Worm (Caenorhabditis elegans) whole organism, dauer: Measurements from ENCODE around the gene B0222.15.

Source experiments
- unc-62 ChIP-seq: sonication (generic microtip); optimal IDR thresholded peaks from 2 replicates; lab custom pipeline; 2017; ENCODE audit warnings: missing biosample characterization, missing genetic modification reagents, missing genetic modification characterization

Gene B0222.15

ce11 chrV:9156679-9157078 lies at the start of gene B0222.15:
Gene B0222.15 (minus strand): TSS chrV:9156779.
- TF ChIP-seq unc-62 (GFP tag; lab: Kevin White, UChicago), result no peak

ce11 chrV:9202710-9203109 lies 46.1 kb upstream of the B0222.15 start, which contains the start of gene asp-2:
Gene asp-2 (plus strand): TSS chrV:9203077.
- no peak for TF ChIP-seq unc-62 (GFP tag; lab: Kevin White, UChicago)

ce11 chrV:9198887-9199286 lies 42.3 kb upstream of the B0222.15 start, which contains the start of gene str-177:
Gene str-177 (minus strand): TSS chrV:9198987.
- TF ChIP-seq unc-62 (GFP tag; lab: Kevin White, UChicago), result no peak

- no peak for TF ChIP-seq unc-62 (GFP tag; lab: Kevin White, UChicago)
Measured at ce11 chrV:9197121-9197520, 40.5 kb upstream of the B0222.15 start, which contains the start of gene C24B5.4. Gene C24B5.4 (minus strand): TSS chrV:9197326.

ce11 chrV:9194055-9194454 lies 37.5 kb upstream of the B0222.15 start:
- no peak for TF ChIP-seq unc-62 (GFP tag; lab: Kevin White, UChicago)

- no peak for TF ChIP-seq unc-62 (GFP tag; lab: Kevin White, UChicago)
Measured at ce11 chrV:9191406-9191805, 34.8 kb upstream of the B0222.15 start, which contains the start of gene sphr-1. Gene sphr-1 (plus strand): TSS chrV:9191610.

- no peak for TF ChIP-seq unc-62 (GFP tag; lab: Kevin White, UChicago)
Measured at ce11 chrV:9186028-9186427, 29.4 kb upstream of the B0222.15 start.

- no peak for TF ChIP-seq unc-62 (GFP tag; lab: Kevin White, UChicago)
Measured at ce11 chrV:9183718-9184441, 27.3 kb upstream of the B0222.15 start.

- no peak for TF ChIP-seq unc-62 (GFP tag; lab: Kevin White, UChicago)
Measured at ce11 chrV:9181669-9182250, 25.2 kb upstream of the B0222.15 start, which contains the start of gene ptr-1. Gene ptr-1 (minus strand): TSS chrV:9181719.

ce11 chrV:9175218-9175837 lies 18.7 kb upstream of the B0222.15 start, which contains the start of gene spas-1:
Gene spas-1 (plus strand): TSS chrV:9175789.
- no peak for TF ChIP-seq unc-62 (GFP tag; lab: Kevin White, UChicago)

- TF ChIP-seq unc-62 (GFP tag; lab: Kevin White, UChicago), result no peak
Measured at ce11 chrV:9173789-9174188, 17.2 kb upstream of the B0222.15 start, which contains the start of gene pqn-16. Gene pqn-16 (plus strand): TSS chrV:9174089.

- no peak for TF ChIP-seq unc-62 (GFP tag; lab: Kevin White, UChicago)
Measured at ce11 chrV:9172989-9173388, 16.4 kb upstream of the B0222.15 start, which contains the start of gene gad-3. Gene gad-3 (minus strand): TSS chrV:9173005.

ce11 chrV:9168089-9168488 lies 11.5 kb upstream of the B0222.15 start, which contains the start of gene B0222.11:
Gene B0222.11 (minus strand): TSS chrV:9168189.
- no peak for TF ChIP-seq unc-62 (GFP tag; lab: Kevin White, UChicago)

- TF ChIP-seq unc-62 (GFP tag; lab: Kevin White, UChicago), result no peak
Measured at ce11 chrV:9166306-9166705, 9.7 kb upstream of the B0222.15 start.

- no peak for TF ChIP-seq unc-62 (GFP tag; lab: Kevin White, UChicago)
Measured at ce11 chrV:9165073-9165699, 8.6 kb upstream of the B0222.15 start, which contains the start of gene col-10. Gene col-10 (minus strand): TSS chrV:9165307.
